Fruit fly (Drosophila melanogaster) whole organism, adult: ENCODE measurements around the gene CG10077.

Source experiments
- CG11617 ChIP-seq: fragments of 200-800 bp; sonication (Bioruptor generic); optimal IDR thresholded peaks from 2 replicates; lab custom pipeline; 2017; ENCODE audit warnings: mild to moderate bottlenecking, missing biosample characterization, missing genetic modification reagents, missing genetic modification characterization
- CG12768 ChIP-seq: fragments of 200-800 bp; sonication (Bioruptor generic); optimal IDR thresholded peaks from 2 replicates; lab custom pipeline; 2017; ENCODE audit warnings: missing biosample characterization, missing genetic modification characterization, mild to moderate bottlenecking, moderate library complexity, missing genetic modification reagents
- CG14711 ChIP-seq: fragments of 200-800 bp; sonication (Bioruptor generic); optimal IDR thresholded peaks from 2 replicates; lab custom pipeline; 2018; ENCODE audit warnings: missing biosample characterization, mild to moderate bottlenecking, missing genetic modification characterization, moderate library complexity
- CG33017 ChIP-seq: fragments of 200-800 bp; sonication (Bioruptor generic); optimal IDR thresholded peaks from 2 replicates; lab custom pipeline; 2018; ENCODE audit warnings: missing biosample characterization, mild to moderate bottlenecking, missing genetic modification characterization, moderate library complexity
- CG7045 ChIP-seq: fragments of 200-800 bp; sonication (Bioruptor generic); optimal IDR thresholded peaks from 2 replicates; lab custom pipeline; 2017; ENCODE audit warnings: missing biosample characterization, mild to moderate bottlenecking, missing genetic modification characterization
- CG7101 ChIP-seq: fragments of 200-800 bp; sonication (Bioruptor generic); optimal IDR thresholded peaks from 2 replicates; lab custom pipeline; 2018; ENCODE audit warnings: missing biosample characterization, mild to moderate bottlenecking, missing genetic modification characterization, moderate library complexity
- Crg-1 ChIP-seq: fragments of 200-800 bp; sonication (Bioruptor generic); optimal IDR thresholded peaks from 2 replicates; lab custom pipeline; 2016; ENCODE audit warnings: missing biosample characterization, missing genetic modification characterization
- Hr96 ChIP-seq: fragments of 200-800 bp; sonication (Bioruptor generic); optimal IDR thresholded peaks from 2 replicates; lab custom pipeline; 2016; ENCODE audit warnings: missing biosample characterization, missing genetic modification characterization
- Mnt ChIP-seq: fragments of 200-800 bp; sonication (Bioruptor generic); optimal IDR thresholded peaks from 2 replicates; lab custom pipeline; 2016; ENCODE audit warnings: missing biosample characterization, mild to moderate bottlenecking, missing genetic modification characterization
- cic ChIP-seq: fragments of 200-800 bp; sonication (Bioruptor generic); optimal IDR thresholded peaks from 2 replicates; lab custom pipeline; 2017; ENCODE audit warnings: missing biosample characterization, mild to moderate bottlenecking, missing genetic modification characterization, moderate library complexity
- kay ChIP-seq: fragments of 200-800 bp; sonication (Bioruptor generic); peaks from one replicate; lab custom pipeline; 2016; ENCODE audit warnings: missing biosample characterization, missing genetic modification characterization, borderline replicate concordance
- pad ChIP-seq: fragments of 200-800 bp; sonication (Bioruptor generic); optimal IDR thresholded peaks from 3 replicates; lab custom pipeline; 2017; ENCODE audit warnings: missing biosample characterization, missing genetic modification characterization, mild to moderate bottlenecking, moderate library complexity, missing genetic modification reagents

DNA sequence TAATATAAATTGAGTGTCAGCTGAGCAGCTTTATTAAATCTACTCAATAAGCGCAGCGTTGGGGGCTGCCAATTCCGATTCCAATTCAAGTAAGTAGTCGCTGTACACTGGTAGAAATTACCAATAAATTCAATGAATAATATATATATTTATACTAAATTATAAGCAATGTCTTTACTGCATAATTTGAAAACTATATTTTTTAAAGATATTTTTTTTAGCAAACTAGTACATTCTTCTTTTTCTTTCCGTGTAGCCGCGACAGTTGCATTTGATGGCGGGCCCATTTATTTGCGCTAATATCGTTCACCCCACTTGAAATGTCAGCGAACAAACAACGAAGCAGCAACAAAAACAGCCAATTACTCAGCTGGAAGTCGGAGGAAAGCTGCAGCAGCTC lies 21.7 kb upstream of the CG10077 start:
- TF ChIP-seq Mnt (GFP tag; lab: Kevin White, UChicago) (peak; percentile 1), pad (GFP tag; lab: Kevin White, UChicago) (peak; percentile 59), CG7101 (tag; lab: Kevin White, UChicago) (peak; percentile 86), CG12768 (peak; percentile 89), cic (peak; percentile 54), CG33017 (peak; percentile 92), Hr96 (GFP tag; lab: Kevin White, UChicago) (peak; percentile 23), CG11617 (GFP tag; lab: Kevin White, UChicago) (peak; percentile 75), Crg-1 (GFP tag; lab: Kevin White, UChicago) (no peak), CG7045 (peak; percentile 85), CG14711 (tag; lab: Kevin White, UChicago) (peak; percentile 82), kay (GFP tag; lab: Kevin White, UChicago) (peak; percentile 81)
